Worm (Caenorhabditis elegans): Measurements from ENCODE around the gene lap-1.

DNA sequence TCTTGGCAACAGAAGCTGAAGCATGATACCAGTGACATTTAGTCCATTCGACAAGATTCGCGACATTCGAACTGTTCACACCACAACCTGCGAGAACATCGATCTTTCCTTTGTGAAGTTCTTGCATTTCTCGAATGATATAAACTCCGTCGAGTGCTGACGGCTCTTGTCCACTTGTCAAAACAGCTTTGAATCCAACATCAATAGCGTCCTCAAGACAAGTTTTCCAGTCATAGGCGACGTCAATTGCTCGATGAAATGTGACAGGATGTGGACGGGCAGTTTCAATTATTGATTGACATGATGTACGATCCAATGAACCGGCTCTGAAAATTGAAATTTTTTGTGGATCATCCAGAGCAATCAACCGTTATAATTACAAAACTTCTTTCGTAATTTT, 905 bp upstream of the lap-1 start:
- TF ChIP-seq lin-13 (tag; optimal IDR thresholded peaks at IDR 0.05) (no peak), ztf-11 (tag; optimal IDR thresholded peaks at IDR 0.05) (no peak), blmp-1 (tag; optimal IDR thresholded peaks at IDR 0.05) (no peak), ceh-39 (tag; optimal IDR thresholded peaks at IDR 0.05) (no peak), cnd-1 (tag; optimal IDR thresholded peaks at IDR 0.05) (no peak), nhr-76 (tag; optimal IDR thresholded peaks at IDR 0.05) (no peak), M03D4.4 (tag; optimal IDR thresholded peaks at IDR 0.05) (no peak), nhr-28 (tag; optimal IDR thresholded peaks at IDR 0.05) (no peak)

All from whole organism, mixed stage, embryonic.